Worm (Caenorhabditis elegans): ENCODE data around the gene F09E5.11.

Gene F09E5.11

ce11 chrII:5332345-5333124 lies 25.5 kb downstream of the F09E5.11 start:
- no peak for TF ChIP-seq tab-1 (GFP tag; IDR thresholded peaks at IDR 0.05)
- no peak for TF ChIP-seq T22C8.4 (GFP tag; IDR thresholded peaks at IDR 0.05)
- TF ChIP-seq ztf-29 (GFP tag; IDR thresholded peaks at IDR 0.05): no peak

ce11 chrII:5331677-5332303 lies 26.2 kb downstream of the F09E5.11 start:
- 0 out of 2 replicates have a peak, but pooled peaks have one; percentile 46 for TF ChIP-seq T22C8.4 (GFP tag; IDR thresholded peaks at IDR 0.05)
- TF ChIP-seq klf-2 (GFP tag; conservative IDR thresholded peaks at IDR 0.05): no peak
- no peak for TF ChIP-seq flt-1 (GFP tag; IDR thresholded peaks at IDR 0.05)

ce11 chrII:5330206-5330686 lies 27.7 kb downstream of the F09E5.11 start:
- TF ChIP-seq med-1 (GFP tag; optimal IDR thresholded peaks at IDR 0.05; ENCODE audit: insufficient read depth) (no peak), ztf-23 (GFP tag; IDR thresholded peaks at IDR 0.05) (no peak), tab-1 (GFP tag; IDR thresholded peaks at IDR 0.05) (no peak), flt-1 (GFP tag; IDR thresholded peaks at IDR 0.05) (0 out of 2 replicates have a peak, but pooled peaks have one; percentile 20), ztf-29 (GFP tag; IDR thresholded peaks at IDR 0.05) (no peak), ref-1 (GFP tag; conservative IDR thresholded peaks at IDR 0.05) (no peak), cog-1 (tag; optimal IDR thresholded peaks at IDR 0.05) (peak; percentile 53), klf-2 (GFP tag; conservative IDR thresholded peaks at IDR 0.05) (no peak), T22C8.4 (GFP tag; IDR thresholded peaks at IDR 0.05) (no peak)

ce11 chrII:5328912-5329311 lies 29.1 kb downstream of the F09E5.11 start:
- TF ChIP-seq ref-1 (GFP tag; conservative IDR thresholded peaks at IDR 0.05) (no peak), klf-2 (GFP tag; conservative IDR thresholded peaks at IDR 0.05) (no peak), ztf-23 (GFP tag; IDR thresholded peaks at IDR 0.05) (no peak), tab-1 (GFP tag; IDR thresholded peaks at IDR 0.05) (no peak), flt-1 (GFP tag; IDR thresholded peaks at IDR 0.05) (no peak), ztf-29 (GFP tag; IDR thresholded peaks at IDR 0.05) (no peak), cog-1 (tag; optimal IDR thresholded peaks at IDR 0.05) (no peak), med-1 (GFP tag; optimal IDR thresholded peaks at IDR 0.05; ENCODE audit: insufficient read depth) (no peak), T22C8.4 (GFP tag; IDR thresholded peaks at IDR 0.05) (no peak)

- TF ChIP-seq med-1 (GFP tag; optimal IDR thresholded peaks at IDR 0.05; ENCODE audit: insufficient read depth) (no peak), klf-2 (GFP tag; conservative IDR thresholded peaks at IDR 0.05) (no peak), flt-1 (GFP tag; IDR thresholded peaks at IDR 0.05) (no peak), cog-1 (tag; optimal IDR thresholded peaks at IDR 0.05) (no peak), ref-1 (GFP tag; conservative IDR thresholded peaks at IDR 0.05) (no peak), tab-1 (GFP tag; IDR thresholded peaks at IDR 0.05) (no peak), ztf-23 (GFP tag; IDR thresholded peaks at IDR 0.05) (no peak), ztf-29 (GFP tag; IDR thresholded peaks at IDR 0.05) (no peak), T22C8.4 (GFP tag; IDR thresholded peaks at IDR 0.05) (no peak)
Observed at ce11 chrII:5326891-5327290, 31.1 kb downstream of the F09E5.11 start.

ce11 chrII:5326024-5326627 lies 31.9 kb downstream of the F09E5.11 start:
- TF ChIP-seq cog-1 (tag; optimal IDR thresholded peaks at IDR 0.05) (peak; percentile 0), flt-1 (GFP tag; IDR thresholded peaks at IDR 0.05) (0 out of 2 replicates have a peak, but pooled peaks have one; percentile 19), klf-2 (GFP tag; conservative IDR thresholded peaks at IDR 0.05) (no peak), tab-1 (GFP tag; IDR thresholded peaks at IDR 0.05) (no peak)

ce11 chrII:5324653-5325052 lies 33.3 kb downstream of the F09E5.11 start:
- TF ChIP-seq tab-1 (GFP tag; IDR thresholded peaks at IDR 0.05): no peak
- TF ChIP-seq cog-1 (tag; optimal IDR thresholded peaks at IDR 0.05): no peak
- TF ChIP-seq ztf-23 (GFP tag; IDR thresholded peaks at IDR 0.05): no peak
- no peak for TF ChIP-seq flt-1 (GFP tag; IDR thresholded peaks at IDR 0.05)
- no peak for TF ChIP-seq ztf-29 (GFP tag; IDR thresholded peaks at IDR 0.05)
- TF ChIP-seq T22C8.4 (GFP tag; IDR thresholded peaks at IDR 0.05): no peak
- no peak for TF ChIP-seq med-1 (GFP tag; optimal IDR thresholded peaks at IDR 0.05; ENCODE audit: insufficient read depth)
- TF ChIP-seq ref-1 (GFP tag; conservative IDR thresholded peaks at IDR 0.05): no peak
- no peak for TF ChIP-seq klf-2 (GFP tag; conservative IDR thresholded peaks at IDR 0.05)

ce11 chrII:5323773-5324172 lies 34.2 kb downstream of the F09E5.11 start:
- no peak for TF ChIP-seq ztf-29 (GFP tag; IDR thresholded peaks at IDR 0.05)

- TF ChIP-seq tab-1 (GFP tag; IDR thresholded peaks at IDR 0.05) (no peak), cog-1 (tag; optimal IDR thresholded peaks at IDR 0.05) (no peak), flt-1 (GFP tag; IDR thresholded peaks at IDR 0.05) (no peak), ztf-29 (GFP tag; IDR thresholded peaks at IDR 0.05) (no peak), ref-1 (GFP tag; conservative IDR thresholded peaks at IDR 0.05) (no peak), med-1 (GFP tag; optimal IDR thresholded peaks at IDR 0.05; ENCODE audit: insufficient read depth) (no peak), klf-2 (GFP tag; conservative IDR thresholded peaks at IDR 0.05) (no peak)
Observed at ce11 chrII:5322732-5323326, 35.2 kb downstream of the F09E5.11 start, which contains the start of gene vhp-1. vhp-1 (plus strand) TSS chrII:5323276.
